Worm (Caenorhabditis elegans) whole organism, late embryonic: ENCODE results near the gene D1014.4.

Experiments used
- F13H6.1 ChIP-seq: sonication (generic microtip); optimal IDR thresholded peaks from 2 replicates; lab custom pipeline; 2016; ENCODE audit warnings: missing genetic modification characterization, missing compliant biosample characterization
- ceh-14 ChIP-seq: sonication (generic microtip); optimal IDR thresholded peaks from 2 replicates; lab custom pipeline; 2016; ENCODE audit warnings: missing genotype, missing genetic modification characterization, missing compliant biosample characterization
- ceh-19 ChIP-seq: fragments of 200-800 bp; sonication (Bioruptor generic); optimal IDR thresholded peaks from 2 replicates; lab custom pipeline; 2018; ENCODE audit warnings: mild to moderate bottlenecking, missing genetic modification characterization, missing compliant biosample characterization
- fkh-10 ChIP-seq: fragments of 150-350 bp; optimal IDR thresholded peaks from 2 replicates; lab custom pipeline; 2014; ENCODE audit warnings: missing biosample characterization, missing genetic modification reagents, missing genetic modification characterization
- hlh-30 ChIP-seq: sonication (generic microtip); optimal IDR thresholded peaks from 2 replicates; lab custom pipeline; 2017; ENCODE audit warnings: antibody characterized with exemption, missing genetic modification characterization, missing compliant biosample characterization; ENCODE audit not compliant: insufficient read depth
- nhr-232 ChIP-seq: sonication (generic microtip); optimal IDR thresholded peaks from 2 replicates; lab custom pipeline; 2016; ENCODE audit warnings: missing genetic modification characterization, missing compliant biosample characterization
- rnt-1 ChIP-seq: sonication (generic microtip); optimal IDR thresholded peaks from 2 replicates; lab custom pipeline; 2016; ENCODE audit warnings: missing genetic modification characterization, missing compliant biosample characterization
- sox-2 ChIP-seq: fragments of 200-800 bp; sonication (Bioruptor generic); IDR thresholded peaks from 2 replicates; pipeline ENCODE4 v1.3.6; 2022; ENCODE audit warnings: missing genetic modification reagents, missing genetic modification characterization, missing compliant biosample characterization
- tbx-2 ChIP-seq: sonication (generic microtip); optimal IDR thresholded peaks from 2 replicates; lab custom pipeline; 2016; ENCODE audit warnings: missing genetic modification characterization, missing compliant biosample characterization
- unc-55 ChIP-seq: sonication (generic microtip); optimal IDR thresholded peaks from 2 replicates; lab custom pipeline; 2017; ENCODE audit warnings: missing biosample characterization, missing genetic modification reagents, missing genetic modification characterization

DNA sequence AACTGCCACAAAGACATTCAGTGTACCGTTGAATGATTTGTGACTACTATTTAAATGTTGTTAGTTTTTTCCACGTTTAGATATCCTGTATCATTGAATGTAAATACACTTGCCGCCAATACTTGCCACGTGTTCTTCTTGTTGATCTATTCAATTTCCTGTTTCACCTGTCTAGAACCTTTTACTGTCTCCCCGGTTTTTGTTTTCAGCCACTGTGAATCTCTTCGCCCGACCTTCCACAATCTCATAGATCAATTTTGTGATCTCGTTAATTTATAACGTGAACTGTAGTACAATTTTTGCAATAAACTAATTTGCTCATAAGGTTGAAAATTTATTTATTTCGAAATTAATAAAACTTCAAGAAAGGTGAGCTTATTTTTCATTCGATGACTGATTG is 12.3 kb downstream of the D1014.4 start, which contains the start of gene D1014.13:
- TF ChIP-seq ceh-14 (tag; lab: Kevin White, UChicago) = no peak
- no peak for TF ChIP-seq fkh-10
- TF ChIP-seq hlh-30 = no peak
- TF ChIP-seq nhr-232 = no peak
- no peak for TF ChIP-seq tbx-2 (tag; lab: Kevin White, UChicago)
- TF ChIP-seq F13H6.1 (tag; lab: Kevin White, UChicago) = no peak
- no peak for TF ChIP-seq unc-55 (GFP tag; lab: Kevin White, UChicago)
- TF ChIP-seq rnt-1 (tag; lab: Kevin White, UChicago) = no peak
- TF ChIP-seq ceh-19 = no peak
- TF ChIP-seq sox-2 = no peak
